Fruit fly (Drosophila melanogaster): ENCODE measurements around the gene Raf.

dm6 chrX:2258602-2259233, 36.5 kb upstream of the Raf start:
- TF ChIP-seq CG17829 (tag; optimal IDR thresholded peaks at IDR 0.05) = no peak
- TF ChIP-seq Dip2 (GFP tag; IDR thresholded peaks at IDR 0.05) = no peak
- TF ChIP-seq onecut (GFP tag; IDR thresholded peaks at IDR 0.05) = no peak
